Worm (Caenorhabditis elegans) whole organism, L3 larva: Measurements from ENCODE around the gene clec-182.
A peak's percentile ranks its signal among the peaks of the same experiment; 100 is the strongest.

Experiments
- R02D3.7 ChIP-seq: fragments of 150-350 bp; optimal IDR thresholded peaks from 2 replicates; lab custom pipeline; 2014; ENCODE audit warnings: missing biosample characterization, missing genetic modification characterization
- ZK546.5 ChIP-seq: sonication (generic microtip); optimal IDR thresholded peaks from 2 replicates; lab custom pipeline; 2017; ENCODE audit warnings: missing biosample characterization, missing genetic modification characterization
- aly-2 ChIP-seq: fragments of 150-350 bp; optimal IDR thresholded peaks from 2 replicates; lab custom pipeline; 2014; ENCODE audit warnings: missing biosample characterization, missing genetic modification characterization
- ceh-16 ChIP-seq: sonication (generic microtip); optimal IDR thresholded peaks from 2 replicates; lab custom pipeline; 2017; ENCODE audit warnings: missing biosample characterization, missing genetic modification characterization
- ceh-28 ChIP-seq: fragments of 150-350 bp; optimal IDR thresholded peaks from 2 replicates; lab custom pipeline; 2014; ENCODE audit warnings: missing biosample characterization, missing genetic modification reagents, missing genetic modification characterization
- ceh-9 ChIP-seq: sonication (generic microtip); optimal IDR thresholded peaks from 2 replicates; lab custom pipeline; 2018; ENCODE audit warnings: missing biosample characterization, missing genetic modification characterization
- egl-5 ChIP-seq: fragments of 150-350 bp; optimal IDR thresholded peaks from 2 replicates; lab custom pipeline; 2017; ENCODE audit warnings: missing biosample characterization, missing genetic modification reagents, missing genetic modification characterization, inconsistent platforms
- elt-1 ChIP-seq: fragments of 150-350 bp; optimal IDR thresholded peaks from 2 replicates; lab custom pipeline; 2014; ENCODE audit warnings: missing biosample characterization, missing genetic modification characterization
- elt-2 ChIP-seq: sonication (generic microtip); optimal IDR thresholded peaks from 2 replicates; lab custom pipeline; 2016; ENCODE audit warnings: missing genetic modification reagents, mild to moderate bottlenecking, missing genetic modification characterization, missing compliant biosample characterization
- fkh-10 ChIP-seq: sonication (generic microtip); optimal IDR thresholded peaks from 2 replicates; lab custom pipeline; 2017; ENCODE audit warnings: missing biosample characterization, missing genetic modification reagents, missing genetic modification characterization
- hmg-11 ChIP-seq: sonication (generic microtip); optimal IDR thresholded peaks from 2 replicates; lab custom pipeline; 2016; ENCODE audit warnings: missing genetic modification characterization, missing compliant biosample characterization
- jun-1 ChIP-seq: fragments of 150-350 bp; optimal IDR thresholded peaks from 2 replicates; lab custom pipeline; 2014; ENCODE audit warnings: missing biosample characterization, missing genetic modification reagents, missing genetic modification characterization
- lin-15B ChIP-seq: fragments of 150-350 bp; optimal IDR thresholded peaks from 2 replicates; lab custom pipeline; 2014; ENCODE audit warnings: missing biosample characterization, missing genetic modification characterization
- lin-39 ChIP-seq: fragments of 150-350 bp; optimal IDR thresholded peaks from 2 replicates; lab custom pipeline; 2018; ENCODE audit warnings: missing biosample characterization, missing genetic modification reagents, missing genetic modification characterization
- mdl-1 ChIP-seq: fragments of 150-350 bp; optimal IDR thresholded peaks from 2 replicates; lab custom pipeline; 2014; ENCODE audit warnings: missing biosample characterization, missing genetic modification characterization
- mml-1 ChIP-seq: fragments of 150-350 bp; sonication (generic microtip); optimal IDR thresholded peaks from 3 replicates; lab custom pipeline; 2014; ENCODE audit warnings: missing biosample characterization, missing genetic modification characterization
- nfya-1 ChIP-seq: sonication (generic microtip); optimal IDR thresholded peaks from 2 replicates; lab custom pipeline; 2017; ENCODE audit warnings: missing genetic modification characterization, mild to moderate bottlenecking, missing compliant biosample characterization, antibody characterized with exemption, moderate library complexity; ENCODE audit not compliant: insufficient read depth
- nhr-11 ChIP-seq: fragments of 150-350 bp; optimal IDR thresholded peaks from 2 replicates; lab custom pipeline; 2014; ENCODE audit warnings: missing biosample characterization, missing genetic modification characterization
- nhr-237 ChIP-seq: fragments of 150-350 bp; optimal IDR thresholded peaks from 2 replicates; lab custom pipeline; 2014; ENCODE audit warnings: missing biosample characterization, missing genetic modification characterization
- nhr-43 ChIP-seq: sonication (generic microtip); optimal IDR thresholded peaks from 2 replicates; lab custom pipeline; 2016; ENCODE audit warnings: mild to moderate bottlenecking, missing genetic modification characterization, missing compliant biosample characterization; ENCODE audit not compliant: poor library complexity, severe bottlenecking
- nhr-67 ChIP-seq: fragments of 150-350 bp; optimal IDR thresholded peaks from 2 replicates; lab custom pipeline; 2014; ENCODE audit warnings: missing biosample characterization, missing genetic modification characterization
- nhr-76 ChIP-seq: fragments of 150-350 bp; sonication (generic microtip); optimal IDR thresholded peaks from 5 replicates; lab custom pipeline; 2014; ENCODE audit warnings: missing biosample characterization, missing genetic modification characterization
- nhr-77 ChIP-seq: fragments of 150-350 bp; optimal IDR thresholded peaks from 2 replicates; lab custom pipeline; 2014; ENCODE audit warnings: missing biosample characterization, missing genetic modification characterization
- pha-4 ChIP-seq: fragments of 150-350 bp; optimal IDR thresholded peaks from 2 replicates; lab custom pipeline; 2014; ENCODE audit warnings: missing biosample characterization, missing genetic modification reagents, missing genetic modification characterization
- pqm-1 ChIP-seq: fragments of 150-350 bp; optimal IDR thresholded peaks from 2 replicates; lab custom pipeline; 2017; ENCODE audit warnings: missing biosample characterization, missing genetic modification characterization, inconsistent platforms
- skn-1 ChIP-seq: fragments of 150-350 bp; optimal IDR thresholded peaks from 2 replicates; lab custom pipeline; 2014; ENCODE audit warnings: missing biosample characterization, missing genetic modification characterization
- snpc-4 ChIP-seq: fragments of 150-350 bp; optimal IDR thresholded peaks from 2 replicates; lab custom pipeline; 2014; ENCODE audit warnings: missing biosample characterization, missing genetic modification characterization
- tbx-2 ChIP-seq: sonication (generic microtip); optimal IDR thresholded peaks from 2 replicates; lab custom pipeline; 2016; ENCODE audit warnings: mild to moderate bottlenecking, missing genetic modification characterization, missing compliant biosample characterization
- zag-1 ChIP-seq: fragments of 150-350 bp; optimal IDR thresholded peaks from 2 replicates; lab custom pipeline; 2014; ENCODE audit warnings: missing biosample characterization, missing genetic modification characterization
- ztf-11 ChIP-seq: fragments of 150-350 bp; optimal IDR thresholded peaks from 2 replicates; lab custom pipeline; 2014; ENCODE audit warnings: missing biosample characterization, missing genetic modification characterization
- ztf-4 ChIP-seq: fragments of 150-350 bp; optimal IDR thresholded peaks from 2 replicates; lab custom pipeline; 2014; ENCODE audit warnings: missing biosample characterization, missing genetic modification characterization

Gene clec-182

DNA sequence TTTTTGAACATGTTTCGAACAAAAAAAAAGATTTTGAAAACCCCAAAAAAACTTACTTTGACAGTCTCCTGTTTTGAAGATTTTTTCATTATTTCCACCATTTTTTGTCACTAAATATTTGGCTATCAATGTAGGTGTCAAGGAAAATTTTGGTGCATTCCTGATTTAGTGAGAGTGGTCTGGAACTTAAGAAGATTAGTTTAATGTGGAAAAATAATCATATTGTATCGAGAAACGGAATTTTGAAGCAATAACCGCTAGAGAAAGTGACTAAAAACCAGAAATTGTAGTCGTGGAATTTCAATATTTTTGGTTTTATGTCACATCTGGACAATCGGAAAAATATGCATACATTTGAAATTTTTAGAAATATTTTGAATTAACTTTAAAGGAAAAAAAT, 36.3 kb downstream of the clec-182 start, which contains the start of the genes F20C5.11 and klp-11:
Gene F20C5.11 (minus strand): TSS at position 101 of the 400 bp plus-strand sequence.
Gene klp-11 (minus strand): TSS at position 171 of the 400 bp plus-strand sequence.
- no peak for TF ChIP-seq jun-1
- TF ChIP-seq nhr-11 (tag; lab: Kevin White, UChicago) = no peak
- no peak for TF ChIP-seq mdl-1 (tag; lab: Kevin White, UChicago)
- TF ChIP-seq ZK546.5 (tag; lab: Kevin White, UChicago) = no peak
- TF ChIP-seq tbx-2 (tag; lab: Kevin White, UChicago) = no peak
- TF ChIP-seq ceh-9 (tag; lab: Kevin White, UChicago) = no peak
- no peak for TF ChIP-seq egl-5 (tag; lab: Kevin White, UChicago)
- TF ChIP-seq pqm-1 = no peak
- no peak for TF ChIP-seq elt-2 (tag; lab: Kevin White, UChicago)
- no peak for TF ChIP-seq ztf-11 (tag; lab: Kevin White, UChicago)
- no peak for TF ChIP-seq nhr-67 (tag; lab: Kevin White, UChicago)
- TF ChIP-seq nhr-77 (tag; lab: Kevin White, UChicago) = no peak
- TF ChIP-seq R02D3.7 = no peak
- no peak for TF ChIP-seq nhr-76 (tag; lab: Kevin White, UChicago)

DNA sequence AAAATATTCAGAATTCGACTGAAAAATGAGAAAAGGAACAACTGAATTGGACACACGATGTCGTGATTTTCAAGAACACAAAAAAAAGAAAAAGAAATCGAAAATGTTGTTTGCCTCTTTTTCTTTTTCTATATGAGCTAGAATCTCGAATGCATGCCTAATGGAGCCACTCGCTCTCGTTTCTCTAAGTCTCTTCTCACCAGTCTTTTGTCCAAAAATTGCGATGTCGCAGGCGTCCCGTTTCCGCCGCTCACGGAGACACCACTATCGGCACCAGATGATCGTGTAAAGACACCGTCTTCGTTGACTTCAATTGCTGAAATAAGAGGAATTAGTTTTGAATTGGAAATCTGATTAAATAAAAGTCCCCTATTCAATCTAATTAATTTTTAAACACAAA, 39.5 kb downstream of the clec-182 start:
- TF ChIP-seq nfya-1 (tag; lab: Kevin White, UChicago) = peak; percentile 66
- TF ChIP-seq nhr-43 (tag; lab: Kevin White, UChicago) = no peak
- peak; percentile 27 for TF ChIP-seq lin-15B (tag; lab: Kevin White, UChicago)
- peak; percentile 37 for TF ChIP-seq fkh-10 (GFP tag; lab: Kevin White, UChicago)
- peak; percentile 84 for TF ChIP-seq lin-39 (tag; lab: Kevin White, UChicago)
- peak; percentile 17 for TF ChIP-seq elt-2 (tag; lab: Kevin White, UChicago)
- TF ChIP-seq pha-4 (tag; lab: Kevin White, UChicago) = peak; percentile 4
- TF ChIP-seq snpc-4 = no peak
- no peak for TF ChIP-seq skn-1 (tag; lab: Kevin White, UChicago)
- TF ChIP-seq hmg-11 (tag; lab: Kevin White, UChicago) = peak; percentile 32
- TF ChIP-seq, all 47 proteins: peak for 7

DNA sequence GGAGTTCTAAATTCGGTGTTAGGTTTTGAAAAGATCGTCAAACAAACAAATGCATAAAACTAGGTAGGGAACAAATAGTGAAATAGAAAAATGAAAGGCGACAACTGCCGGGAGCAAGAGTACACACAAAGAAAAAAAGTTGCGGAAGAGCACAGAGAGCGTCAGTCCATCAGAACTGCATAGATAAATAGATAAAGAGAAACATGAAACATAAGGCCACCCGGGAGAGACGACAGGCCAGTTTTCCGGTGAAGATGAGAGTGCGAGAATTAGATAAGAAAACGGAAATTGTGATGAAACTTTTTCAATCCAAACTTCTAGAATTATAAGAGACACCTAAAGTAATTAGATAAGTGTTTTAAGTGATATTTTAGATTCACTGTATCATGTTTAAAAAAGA, 40.4 kb downstream of the clec-182 start:
- peak; percentile 85 for TF ChIP-seq elt-2 (tag; lab: Kevin White, UChicago)
- TF ChIP-seq nhr-43 (tag; lab: Kevin White, UChicago) = no peak
- TF ChIP-seq nfya-1 (tag; lab: Kevin White, UChicago) = peak; percentile 41
- TF ChIP-seq pha-4 (tag; lab: Kevin White, UChicago) = peak; percentile 45
- peak; percentile 68 for TF ChIP-seq pqm-1

DNA sequence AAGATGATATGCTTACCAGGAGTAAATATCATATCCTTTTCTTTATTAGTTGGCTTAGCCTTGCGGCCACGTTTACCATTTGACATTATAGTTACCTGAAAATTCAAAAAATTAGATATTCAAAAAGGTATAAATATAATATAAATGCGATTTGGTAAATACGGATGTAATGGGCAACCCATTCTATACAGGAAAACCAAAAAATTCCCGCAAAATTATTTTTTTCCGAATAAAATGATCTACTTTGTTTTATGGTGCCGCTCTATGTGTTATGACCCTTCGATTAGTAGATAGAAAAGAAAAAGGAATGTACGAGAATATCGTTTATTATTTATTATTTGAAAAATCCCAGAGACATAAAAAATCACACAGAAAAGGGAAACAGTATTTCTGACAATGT, 43.4 kb downstream of the clec-182 start, which contains the start of gene elli-1:
Gene elli-1 (minus strand): TSS at position 101 of the 400 bp plus-strand sequence.
- TF ChIP-seq ztf-4 (tag; lab: Kevin White, UChicago) = no peak
- no peak for TF ChIP-seq nfya-1 (tag; lab: Kevin White, UChicago)
- TF ChIP-seq elt-2 (tag; lab: Kevin White, UChicago) = no peak
- TF ChIP-seq lin-15B (tag; lab: Kevin White, UChicago) = no peak
- TF ChIP-seq nhr-237 = no peak
- no peak for TF ChIP-seq mml-1 (tag; lab: Kevin White, UChicago)
- TF ChIP-seq mdl-1 (tag; lab: Kevin White, UChicago) = no peak
- no peak for TF ChIP-seq nhr-67 (tag; lab: Kevin White, UChicago)
- TF ChIP-seq zag-1 (tag; lab: Kevin White, UChicago) = no peak
- TF ChIP-seq nhr-77 (tag; lab: Kevin White, UChicago) = no peak
- TF ChIP-seq ceh-16 (tag; lab: Kevin White, UChicago) = no peak
- TF ChIP-seq egl-5 (tag; lab: Kevin White, UChicago) = no peak
- TF ChIP-seq R02D3.7 = no peak
- no peak for TF ChIP-seq ceh-28 (tag; lab: Kevin White, UChicago)
- no peak for TF ChIP-seq elt-1

DNA sequence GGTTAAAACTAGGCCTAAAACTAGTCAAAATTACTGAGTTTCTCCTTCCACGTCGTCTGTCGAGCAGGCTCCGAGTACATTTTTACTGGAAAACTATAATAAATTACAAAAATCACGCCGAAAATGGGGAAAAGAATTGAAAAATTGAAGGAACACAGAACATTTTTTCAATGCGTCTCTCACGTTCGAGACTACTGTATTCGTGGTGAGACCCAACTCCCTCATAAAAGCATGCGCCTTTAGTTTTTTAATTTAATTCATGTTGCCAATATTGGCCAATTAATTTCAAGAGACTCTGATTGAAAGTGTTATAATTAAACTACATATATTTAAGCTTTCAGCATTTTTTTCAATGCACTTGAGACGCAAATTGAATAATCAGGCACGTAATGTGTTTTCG, 44.0 kb downstream of the clec-182 start:
- TF ChIP-seq R02D3.7 (no peak), skn-1 (tag; lab: Kevin White, UChicago) (no peak), ceh-16 (tag; lab: Kevin White, UChicago) (no peak), aly-2 (no peak)
- TF ChIP-seq, all 47 proteins: peak for 0
